Worm (Caenorhabditis elegans) whole organism, midembryonic: ENCODE measurements around the gene dhhc-1.

Source experiments
- T22C8.4 ChIP-seq: fragments of 200-800 bp; sonication (Bioruptor generic); IDR thresholded peaks from 2 replicates; pipeline ENCODE4 v1.3.6; 2022; ENCODE audit warnings: missing genetic modification characterization, missing compliant biosample characterization
- flt-1 ChIP-seq: fragments of 200-800 bp; sonication (Bioruptor generic); IDR thresholded peaks from 2 replicates; pipeline ENCODE4 v1.3.6; 2022; ENCODE audit warnings: missing genetic modification characterization, missing compliant biosample characterization
- klf-2 ChIP-seq: fragments of 200-800 bp; sonication (Bioruptor generic); conservative IDR thresholded peaks from 2 replicates; pipeline ENCODE4 v1.3.6; 2022; ENCODE audit warnings: missing genetic modification reagents, missing genetic modification characterization, missing compliant biosample characterization
- med-1 ChIP-seq: sonication (generic microtip); optimal IDR thresholded peaks from 2 replicates; lab custom pipeline; 2017; ENCODE audit warnings: missing genetic modification characterization, mild to moderate bottlenecking, missing compliant biosample characterization, antibody characterized with exemption, missing genetic modification reagents; ENCODE audit not compliant: insufficient read depth
- tab-1 ChIP-seq: fragments of 200-800 bp; sonication (Bioruptor generic); IDR thresholded peaks from 2 replicates; pipeline ENCODE4 v1.3.6; 2022; ENCODE audit warnings: missing genetic modification characterization, missing compliant biosample characterization
- ztf-29 ChIP-seq: fragments of 200-800 bp; sonication (Bioruptor generic); IDR thresholded peaks from 2 replicates; pipeline ENCODE4 v1.3.6; 2022; ENCODE audit warnings: missing genetic modification reagents, missing genetic modification characterization, missing compliant biosample characterization

- TF ChIP-seq flt-1 (GFP tag; lab: Robert Waterston, UW) (no peak), klf-2 (no peak), med-1 (GFP tag; lab: Kevin White, UChicago) (no peak), T22C8.4 (GFP tag; lab: Robert Waterston, UW) (no peak), tab-1 (no peak), ztf-29 (no peak)
Observed at ce11 chrX:15057900-15058299, 42.3 kb downstream of the dhhc-1 start.
